Worm (Caenorhabditis elegans) whole organism, L4 larva: Measurements from ENCODE around the gene Y7A5A.6.

Experiments used
- D1046.2 ChIP-seq: fragments of 200-800 bp; sonication (Bioruptor generic); IDR thresholded peaks from 2 replicates; pipeline ENCODE4 v1.3.6; 2022; ENCODE audit warnings: missing genetic modification characterization, missing compliant biosample characterization
- F26F4.8 ChIP-seq: fragments of 200-800 bp; sonication (Bioruptor generic); conservative IDR thresholded peaks from 2 replicates; pipeline ENCODE4 v1.3.6; 2022; ENCODE audit warnings: missing genetic modification characterization, missing compliant biosample characterization
- F44E2.7 ChIP-seq: fragments of 200-800 bp; sonication (Bioruptor generic); IDR thresholded peaks from 2 replicates; pipeline ENCODE4 v2.1.2; 2022; ENCODE audit warnings: missing genetic modification characterization, missing compliant biosample characterization
- Y48G9A.11 ChIP-seq: fragments of 200-800 bp; sonication (Bioruptor generic); IDR thresholded peaks from 2 replicates; pipeline ENCODE4 v1.3.6; 2022; ENCODE audit warnings: missing genetic modification reagents, missing genetic modification characterization, missing compliant biosample characterization
- ama-1 ChIP-seq: fragments of 150-350 bp; optimal IDR thresholded peaks from 2 replicates; lab custom pipeline; 2014; ENCODE audit warnings: inconsistent platforms, mixed read lengths
- arid-1 ChIP-seq: fragments of 200-800 bp; sonication (Bioruptor generic); conservative IDR thresholded peaks from 2 replicates; pipeline ENCODE4 v1.3.6; 2022; ENCODE audit warnings: missing genetic modification reagents, missing genetic modification characterization, missing compliant biosample characterization
- ceh-32 ChIP-seq: sonication (generic microtip); optimal IDR thresholded peaks from 2 replicates; lab custom pipeline; 2016; ENCODE audit warnings: mild to moderate bottlenecking, missing genetic modification characterization, missing compliant biosample characterization; ENCODE audit not compliant: poor library complexity
- ceh-82 ChIP-seq: sonication (generic microtip); optimal IDR thresholded peaks from 2 replicates; lab custom pipeline; 2017; ENCODE audit warnings: missing biosample characterization, missing genetic modification characterization
- cey-2 ChIP-seq: sonication (generic microtip); optimal IDR thresholded peaks from 3 replicates; lab custom pipeline; 2017; ENCODE audit warnings: missing genetic modification characterization, mild to moderate bottlenecking, missing compliant biosample characterization, antibody characterized with exemption, borderline replicate concordance; ENCODE audit not compliant: insufficient read depth
- daf-16 ChIP-seq, 3 experiments: sonication (generic microtip); optimal IDR thresholded peaks; 2 replicates each; lab custom pipeline; 2016 to 2017; ENCODE audit warnings: missing genetic modification characterization in 3 of 3, missing genetic modification reagents in 3 of 3, mild to moderate bottlenecking in 2 of 3, missing compliant biosample characterization in 2 of 3, missing biosample characterization in 1 of 3, moderate library complexity in 1 of 3
- daf-19 ChIP-seq: fragments of 200-800 bp; sonication (Bioruptor generic); conservative IDR thresholded peaks from 2 replicates; pipeline ENCODE4 v1.3.6; 2022; ENCODE audit warnings: missing genetic modification characterization, missing compliant biosample characterization
- daf-8 ChIP-seq: fragments of 200-800 bp; sonication (Bioruptor generic); IDR thresholded peaks from 2 replicates; pipeline ENCODE4 v1.3.6; 2022; ENCODE audit warnings: missing genetic modification characterization, missing compliant biosample characterization
- dmd-6 ChIP-seq: fragments of 200-800 bp; sonication (Bioruptor generic); IDR thresholded peaks from 2 replicates; pipeline ENCODE4 v1.3.6; 2022; ENCODE audit warnings: missing genetic modification reagents, missing genetic modification characterization, missing compliant biosample characterization
- dpl-1 ChIP-seq: fragments of 150-350 bp; optimal IDR thresholded peaks from 2 replicates; lab custom pipeline; 2014; ENCODE audit warnings: missing biosample characterization, missing genetic modification reagents, missing genetic modification characterization
- duxl-1 ChIP-seq: sonication (generic microtip); optimal IDR thresholded peaks from 2 replicates; lab custom pipeline; 2016; ENCODE audit warnings: mild to moderate bottlenecking, missing genetic modification characterization, moderate library complexity, missing compliant biosample characterization; ENCODE audit not compliant: poor library complexity
- egl-27 ChIP-seq: sonication (generic microtip); optimal IDR thresholded peaks from 3 replicates; lab custom pipeline; 2017; ENCODE audit warnings: missing biosample characterization, missing genetic modification reagents, missing genetic modification characterization
- egl-43 ChIP-seq: fragments of 200-800 bp; sonication (Bioruptor generic); IDR thresholded peaks from 2 replicates; pipeline ENCODE4 v1.3.6; 2022; ENCODE audit warnings: missing genetic modification reagents, missing genetic modification characterization, missing compliant biosample characterization
- gei-8 ChIP-seq: fragments of 200-800 bp; sonication (Bioruptor generic); optimal IDR thresholded peaks from 2 replicates; lab custom pipeline; 2018; ENCODE audit warnings: mild to moderate bottlenecking, missing genetic modification characterization, missing compliant biosample characterization
- hlh-11 ChIP-seq: fragments of 200-800 bp; sonication (Bioruptor generic); optimal IDR thresholded peaks from 2 replicates; lab custom pipeline; 2018; ENCODE audit warnings: mild to moderate bottlenecking, missing genetic modification characterization, missing compliant biosample characterization
- hlh-30 ChIP-seq: sonication (generic microtip); optimal IDR thresholded peaks from 2 replicates; lab custom pipeline; 2017; ENCODE audit warnings: antibody characterized with exemption, mild to moderate bottlenecking, missing genetic modification characterization, missing compliant biosample characterization; ENCODE audit not compliant: insufficient read depth
- jun-1 ChIP-seq: fragments of 150-350 bp; optimal IDR thresholded peaks from 2 replicates; lab custom pipeline; 2014; ENCODE audit warnings: missing biosample characterization, missing genetic modification reagents, missing genetic modification characterization
- lsy-2 ChIP-seq, 2 experiments: fragments of 150-350 bp in 1 of 2; sonication (generic microtip) in 1 of 2; optimal IDR thresholded peaks; 2 replicates each; lab custom pipeline; 2014 to 2017; ENCODE audit warnings: missing biosample characterization in 2 of 2, missing genetic modification characterization in 2 of 2
- madf-5 ChIP-seq, 2 experiments: fragments of 200-800 bp; sonication (Bioruptor generic); IDR thresholded peaks; 2 replicates each; pipeline ENCODE4 v1.3.6; 2022; ENCODE audit warnings: missing compliant biosample characterization in 2 of 2, missing genetic modification characterization in 2 of 2
- mdl-1 ChIP-seq, 2 experiments: fragments of 150-350 bp in 1 of 2; sonication (generic microtip) in 1 of 2; optimal IDR thresholded peaks; 2 replicates each; lab custom pipeline; 2014 to 2017; ENCODE audit warnings: missing biosample characterization in 2 of 2, missing genetic modification characterization in 2 of 2
- mes-2 ChIP-seq: sonication (generic microtip); optimal IDR thresholded peaks from 2 replicates; lab custom pipeline; 2016; ENCODE audit warnings: missing genotype, mild to moderate bottlenecking, missing genetic modification characterization, missing compliant biosample characterization; ENCODE audit not compliant: poor library complexity, severe bottlenecking
- mxl-2 ChIP-seq: fragments of 200-800 bp; sonication (Bioruptor generic); conservative IDR thresholded peaks from 2 replicates; pipeline ENCODE4 v1.3.6; 2022; ENCODE audit warnings: missing genetic modification reagents, missing genetic modification characterization, missing compliant biosample characterization
- mxl-3 ChIP-seq: fragments of 200-800 bp; sonication (Bioruptor generic); optimal IDR thresholded peaks from 2 replicates; lab custom pipeline; 2018; ENCODE audit warnings: mild to moderate bottlenecking, missing genetic modification characterization, missing compliant biosample characterization
- nhr-10 ChIP-seq: fragments of 150-350 bp; optimal IDR thresholded peaks from 2 replicates; lab custom pipeline; 2014; ENCODE audit warnings: missing biosample characterization, missing genetic modification characterization
- nhr-102 ChIP-seq: sonication (generic microtip); optimal IDR thresholded peaks from 2 replicates; lab custom pipeline; 2016; ENCODE audit warnings: mild to moderate bottlenecking, missing genetic modification characterization, moderate library complexity, missing compliant biosample characterization
- nhr-11 ChIP-seq: fragments of 150-350 bp; optimal IDR thresholded peaks from 2 replicates; lab custom pipeline; 2014; ENCODE audit warnings: missing biosample characterization, missing genetic modification characterization
- nhr-25 ChIP-seq: sonication (generic microtip); optimal IDR thresholded peaks from 2 replicates; lab custom pipeline; 2017; ENCODE audit warnings: missing genetic modification characterization, mild to moderate bottlenecking, missing compliant biosample characterization, antibody characterized with exemption, moderate library complexity, borderline replicate concordance; ENCODE audit not compliant: insufficient read depth
- nhr-41 ChIP-seq: fragments of 200-800 bp; sonication (Bioruptor generic); IDR thresholded peaks from 2 replicates; pipeline ENCODE4 v1.3.6; 2022; ENCODE audit warnings: missing genetic modification reagents, missing genetic modification characterization, missing compliant biosample characterization
- nhr-48 ChIP-seq: sonication (generic microtip); optimal IDR thresholded peaks from 2 replicates; lab custom pipeline; 2016; ENCODE audit warnings: mild to moderate bottlenecking, missing genetic modification characterization, missing compliant biosample characterization
- nhr-76 ChIP-seq: fragments of 150-350 bp; optimal IDR thresholded peaks from 2 replicates; lab custom pipeline; 2014; ENCODE audit warnings: missing biosample characterization, missing genetic modification characterization
- pha-4 ChIP-seq, 2 experiments: fragments of 150-350 bp in 1 of 2; fragments of 200-800 bp in 1 of 2; sonication (Bioruptor generic) in 1 of 2; IDR thresholded peaks in 1 of 2; optimal IDR thresholded peaks in 1 of 2; 2 replicates each; pipeline versions ENCODE4 v1.3.6 to Lab custom; 2014 to 2022; ENCODE audit warnings: missing genetic modification characterization in 2 of 2, missing genetic modification reagents in 2 of 2, missing biosample characterization in 1 of 2, missing compliant biosample characterization in 1 of 2
- php-3 ChIP-seq: fragments of 200-800 bp; sonication (Bioruptor generic); IDR thresholded peaks from 2 replicates; pipeline ENCODE4 v1.3.6; 2022; ENCODE audit warnings: missing genetic modification reagents, missing genetic modification characterization, missing compliant biosample characterization
- pqm-1 ChIP-seq: sonication (generic microtip); optimal IDR thresholded peaks from 2 replicates; lab custom pipeline; 2017; ENCODE audit warnings: missing biosample characterization, missing genetic modification characterization
- sdz-12 ChIP-seq: fragments of 200-800 bp; sonication (Bioruptor generic); optimal IDR thresholded peaks from 2 replicates; lab custom pipeline; 2018; ENCODE audit warnings: mild to moderate bottlenecking, missing genetic modification characterization, missing compliant biosample characterization
- unc-130 ChIP-seq: sonication (generic microtip); optimal IDR thresholded peaks from 2 replicates; lab custom pipeline; 2016; ENCODE audit warnings: missing genetic modification reagents, missing genetic modification characterization, missing compliant biosample characterization
- unc-39 ChIP-seq: sonication (generic microtip); optimal IDR thresholded peaks from 2 replicates; lab custom pipeline; 2017; ENCODE audit warnings: missing biosample characterization, missing genetic modification characterization
- unc-62 ChIP-seq, 3 experiments: fragments of 150-350 bp in 1 of 3; sonication (generic microtip); optimal IDR thresholded peaks in 2 of 3; peaks in 1 of 3; 1 replicate in 1 of 3; 2 replicates in 2 of 3; lab custom pipeline; 2014 to 2017; ENCODE audit warnings: missing biosample characterization in 3 of 3, missing genetic modification characterization in 3 of 3, missing genetic modification reagents in 3 of 3, missing genotype in 1 of 3
- zip-11 ChIP-seq: fragments of 200-800 bp; sonication (Bioruptor generic); IDR thresholded peaks from 2 replicates; pipeline ENCODE4 v1.3.6; 2022; ENCODE audit warnings: missing genetic modification characterization, missing compliant biosample characterization
- ztf-7 ChIP-seq: fragments of 150-350 bp; optimal IDR thresholded peaks from 2 replicates; lab custom pipeline; 2014; ENCODE audit warnings: missing biosample characterization, missing genetic modification characterization

Y7A5A.6 gene

ce11 chrX:15779503-15779902 lies 20.0 kb downstream of the Y7A5A.6 start (continued):
- TF ChIP-seq egl-27 (tag; lab: Kevin White, UChicago), result no peak
- TF ChIP-seq pha-4 (GFP tag; IDR thresholded peaks at IDR 0.05; lab: Robert Waterston, UW), result peak; percentile 19; the same call in 1 of the 2 replicates
- no peak for TF ChIP-seq pha-4 (tag; optimal IDR thresholded peaks at IDR 0.05; lab: Kevin White, UChicago)
- peak; percentile 53; the same call in 1 of the 2 replicates for TF ChIP-seq php-3 (GFP tag; lab: Robert Waterston, UW)
- peak; percentile 34 to 89 for TF ChIP-seq lsy-2 (tag; optimal IDR thresholded peaks at IDR 0.05; lab: Kevin White, UChicago)
- no peak for TF ChIP-seq unc-39 (tag; lab: Kevin White, UChicago)
- TF ChIP-seq daf-16 (GFP tag; optimal IDR thresholded peaks at IDR 0.05; lab: Kevin White, UChicago), result peak in 1 of 2 experiments; percentile 29
- TF ChIP-seq daf-16 (tag; optimal IDR thresholded peaks at IDR 0.05; lab: Kevin White, UChicago), result peak; percentile 78
- TF ChIP-seq nhr-102 (tag; lab: Kevin White, UChicago), result peak; percentile 37
- no peak for TF ChIP-seq daf-8
- peak; percentile 93 for TF ChIP-seq dmd-6 (GFP tag; lab: Robert Waterston, UW)
- no peak for TF ChIP-seq Y48G9A.11
- TF ChIP-seq mxl-2, result no peak
- TF ChIP-seq hlh-30, result peak; percentile 90
- TF ChIP-seq unc-130 (GFP tag; lab: Kevin White, UChicago), result no peak
- TF ChIP-seq nhr-76 (tag; lab: Kevin White, UChicago), result no peak
- peak; percentile 43 for TF ChIP-seq nhr-10
- TF ChIP-seq pqm-1 (tag; lab: Kevin White, UChicago), result peak; percentile 98
- TF ChIP-seq D1046.2 (GFP tag; lab: Robert Waterston, UW), result no peak
- TF ChIP-seq mdl-1 (tag; optimal IDR thresholded peaks at IDR 0.05; lab: Kevin White, UChicago), result peak in 1 of 2 experiments; percentile 61
- no peak for TF ChIP-seq dpl-1 (GFP tag; lab: Kevin White, UChicago)
- TF ChIP-seq, all 104 proteins: peak for 31

- TF ChIP-seq unc-62 (GFP tag; optimal IDR thresholded peaks at IDR 0.05 in 1 of 2; lab: Kevin White, UChicago) (no peak), unc-62 (tag; optimal IDR thresholded peaks at IDR 0.05; lab: Kevin White, UChicago) (no peak), madf-5 (GFP tag; IDR thresholded peaks at IDR 0.05; lab: Robert Waterston, UW) (no peak), pqm-1 (tag; lab: Kevin White, UChicago) (no peak), jun-1 (tag; lab: Kevin White, UChicago) (no peak), nhr-41 (GFP tag; lab: Robert Waterston, UW) (no peak), ceh-32 (tag; lab: Kevin White, UChicago) (no peak), ztf-7 (tag; lab: Kevin White, UChicago) (no peak), arid-1 (GFP tag; lab: Robert Waterston, UW) (peak; percentile 51), ama-1 (lab: Kevin White, UChicago) (no peak), nhr-11 (tag; lab: Kevin White, UChicago) (no peak), mxl-3 (no peak), mxl-2 (no peak), gei-8 (GFP tag; lab: Kevin White, UChicago) (no peak), egl-43 (GFP tag; lab: Robert Waterston, UW) (peak; percentile 74), hlh-11 (no peak), nhr-102 (tag; lab: Kevin White, UChicago) (peak; percentile 61), D1046.2 (GFP tag; lab: Robert Waterston, UW) (0 out of 2 replicates have a peak, but pooled peaks have one; percentile 72), ceh-82 (no peak), daf-19 (GFP tag; lab: Robert Waterston, UW) (no peak), hlh-30 (no peak), mes-2 (peak; percentile 58), daf-16 (GFP tag; optimal IDR thresholded peaks at IDR 0.05; lab: Kevin White, UChicago) (peak; percentile 59 to 80), daf-16 (tag; optimal IDR thresholded peaks at IDR 0.05; lab: Kevin White, UChicago) (peak; percentile 67), cey-2 (tag; lab: Kevin White, UChicago) (no peak), duxl-1 (peak; percentile 54), nhr-76 (tag; lab: Kevin White, UChicago) (no peak), pha-4 (GFP tag; IDR thresholded peaks at IDR 0.05; lab: Robert Waterston, UW) (peak; percentile 62; the same call in 1 of the 2 replicates), pha-4 (tag; optimal IDR thresholded peaks at IDR 0.05; lab: Kevin White, UChicago) (no peak), sdz-12 (GFP tag; lab: Kevin White, UChicago) (no peak), mdl-1 (tag; optimal IDR thresholded peaks at IDR 0.05; lab: Kevin White, UChicago) (no peak), zip-11 (GFP tag; lab: Robert Waterston, UW) (0 out of 2 replicates have a peak, but pooled peaks have one; percentile 36), F26F4.8 (GFP tag; lab: Robert Waterston, UW) (no peak), F44E2.7 (GFP tag; lab: Robert Waterston, UW) (peak; percentile 61; the same call in 1 of the 2 replicates), nhr-25 (tag; lab: Kevin White, UChicago) (peak; percentile 4), nhr-48 (peak; percentile 51)
These were observed 26.1 kb downstream of the Y7A5A.6 start, which contains the start of gene Y7A5A.13 for ce11 chrX:15773262-15773908. Gene Y7A5A.13, plus strand, starts transcription at chrX:15773858.
